Worm (Caenorhabditis elegans) whole organism, early embryonic: ENCODE measurements around the gene sbsp-1.

Experiments
- B0310.2 ChIP-seq: sonication (generic microtip); optimal IDR thresholded peaks from 2 replicates; lab custom pipeline; 2016; ENCODE audit warnings: mild to moderate bottlenecking, missing genetic modification characterization, missing compliant biosample characterization
- F13C5.2 ChIP-seq: sonication (generic microtip); optimal IDR thresholded peaks from 2 replicates; lab custom pipeline; 2017; ENCODE audit warnings: mild to moderate bottlenecking, missing genetic modification characterization, inconsistent platforms, missing compliant biosample characterization
- aly-1 ChIP-seq: sonication (generic microtip); optimal IDR thresholded peaks from 2 replicates; lab custom pipeline; 2016; ENCODE audit warnings: missing genetic modification characterization, missing compliant biosample characterization
- ama-1 ChIP-seq: fragments of 150-350 bp; optimal IDR thresholded peaks from 2 replicates; lab custom pipeline; 2014
- flt-1 ChIP-seq: fragments of 200-800 bp; sonication (Bioruptor generic); IDR thresholded peaks from 2 replicates; pipeline ENCODE4 v1.3.6; 2022; ENCODE audit warnings: missing genetic modification characterization, missing compliant biosample characterization
- hmbx-1 ChIP-seq: sonication (generic microtip); optimal IDR thresholded peaks from 2 replicates; lab custom pipeline; 2016; ENCODE audit warnings: mild to moderate bottlenecking, missing genetic modification characterization, missing compliant biosample characterization
- hmg-4 ChIP-seq: fragments of 200-800 bp; sonication (Bioruptor generic); optimal IDR thresholded peaks from 2 replicates; lab custom pipeline; 2018; ENCODE audit warnings: mild to moderate bottlenecking, missing genetic modification characterization, missing compliant biosample characterization
- hnd-1 ChIP-seq: sonication (generic microtip); optimal IDR thresholded peaks from 2 replicates; lab custom pipeline; 2016; ENCODE audit warnings: missing genetic modification characterization, missing compliant biosample characterization
- pes-1 ChIP-seq: fragments of 200-800 bp; sonication (Bioruptor generic); IDR thresholded peaks from 2 replicates; pipeline ENCODE4 v1.3.6; 2022; ENCODE audit warnings: missing genetic modification reagents, missing genetic modification characterization, missing compliant biosample characterization
- scrt-1 ChIP-seq: fragments of 200-800 bp; sonication (Bioruptor generic); IDR thresholded peaks from 2 replicates; pipeline ENCODE4 v1.3.6; 2022; ENCODE audit warnings: missing genetic modification characterization, missing compliant biosample characterization
- sea-1 ChIP-seq: fragments of 200-800 bp; sonication (Bioruptor generic); conservative IDR thresholded peaks from 2 replicates; pipeline ENCODE4 v1.3.6; 2022; ENCODE audit warnings: missing genetic modification characterization, missing compliant biosample characterization
- tbx-11 ChIP-seq: fragments of 200-800 bp; sonication (Bioruptor generic); IDR thresholded peaks from 2 replicates; pipeline ENCODE4 v1.3.6; 2022; ENCODE audit warnings: missing genetic modification characterization, missing compliant biosample characterization
- tbx-37 ChIP-seq: fragments of 200-800 bp; sonication (Bioruptor generic); conservative IDR thresholded peaks from 2 replicates; pipeline ENCODE4 v1.3.6; 2022; ENCODE audit warnings: missing genetic modification reagents, missing genetic modification characterization, missing compliant biosample characterization
- tra-4 ChIP-seq: sonication (generic microtip); optimal IDR thresholded peaks from 2 replicates; lab custom pipeline; 2017; ENCODE audit warnings: missing genetic modification characterization, missing compliant biosample characterization

ce11 chrIII:10868653-10869392, 36.1 kb downstream of the sbsp-1 start, which contains the start of the genes cey-4 and vps-50:
- TF ChIP-seq ama-1 (lab: Kevin White, UChicago) (no peak), sea-1 (GFP tag; lab: Robert Waterston, UW) (no peak), tbx-37 (GFP tag; lab: Robert Waterston, UW) (no peak), F13C5.2 (tag; lab: Kevin White, UChicago) (peak; percentile 61), pes-1 (GFP tag; lab: Robert Waterston, UW) (no peak), aly-1 (tag; lab: Kevin White, UChicago) (no peak), flt-1 (GFP tag; lab: Robert Waterston, UW) (no peak), tra-4 (no peak), hmg-4 (GFP tag; lab: Kevin White, UChicago) (no peak), tbx-11 (GFP tag; lab: Robert Waterston, UW) (no peak), hmbx-1 (tag; lab: Kevin White, UChicago) (no peak), B0310.2 (tag; lab: Kevin White, UChicago) (no peak), scrt-1 (no peak), hnd-1 (tag; lab: Kevin White, UChicago) (no peak)
